Fruit fly (Drosophila melanogaster) whole organism: ENCODE results near the gene COX6AL2.
A peak's percentile ranks its signal among the peaks of the same experiment; 100 is the strongest.

Experiments used
- CG8478 ChIP-seq: fragments of >200 bp; optimal IDR thresholded peaks from 2 replicates; lab custom pipeline; 2018; ENCODE audit warnings: inconsistent platforms
- Dll ChIP-seq: fragments of >200 bp; optimal IDR thresholded peaks from 2 replicates; lab custom pipeline; 2017
- EcR ChIP-seq, 2 experiments: fragments of >200 bp; optimal IDR thresholded peaks; 2 replicates each; lab custom pipeline; 2017; ENCODE audit warnings: missing biosample characterization in 2 of 2, missing genetic modification characterization in 2 of 2, missing genetic modification reagents in 2 of 2
- pan ChIP-seq: fragments of >200 bp; optimal IDR thresholded peaks from 2 replicates; lab custom pipeline; 2017
- psq ChIP-seq: fragments of >200 bp; optimal IDR thresholded peaks from 2 replicates; lab custom pipeline; 2017
- usp ChIP-seq: fragments of >200 bp; optimal IDR thresholded peaks from 2 replicates; lab custom pipeline; 2017; ENCODE audit warnings: missing biosample characterization, missing genetic modification characterization, mixed read lengths

The COX6AL2 gene

dm6 chr3L:18881613-18882012, 32.3 kb downstream of the COX6AL2 start:
- TF ChIP-seq EcR (GFP tag; optimal IDR thresholded peaks at IDR 0.05; lab: Kevin White, UChicago) (no peak), usp (GFP tag; lab: Kevin White, UChicago) (no peak), CG8478 (no peak), Dll (no peak), psq (lab: Kevin White, UChicago) (no peak), pan (lab: Kevin White, UChicago) (no peak)

dm6 chr3L:18872440-18872839, 41.5 kb downstream of the COX6AL2 start, which contains the start of the genes Rad9 and Uggt:
Gene Rad9, minus strand, starts transcription at chr3L:18872553.
Gene Uggt, plus strand, starts transcription at chr3L:18872747.
- TF ChIP-seq usp (GFP tag; lab: Kevin White, UChicago) (no peak), CG8478 (no peak)

dm6 chr3L:18870027-18870426, 43.9 kb downstream of the COX6AL2 start, which contains the start of gene Blos3:
Gene Blos3, plus strand, starts transcription at chr3L:18870224.
- TF ChIP-seq psq (lab: Kevin White, UChicago) (no peak), CG8478 (no peak), pan (lab: Kevin White, UChicago) (no peak), EcR (GFP tag; optimal IDR thresholded peaks at IDR 0.05; lab: Kevin White, UChicago) (no peak), Dll (no peak), usp (GFP tag; lab: Kevin White, UChicago) (no peak)

- TF ChIP-seq Dll: no peak
- TF ChIP-seq EcR (GFP tag; optimal IDR thresholded peaks at IDR 0.05; lab: Kevin White, UChicago): no peak
These were observed 44.7 kb downstream of the COX6AL2 start, which contains the start of gene Grx1 for dm6 chr3L:18869035-18869826. Gene Grx1, plus strand, starts transcription at chr3L:18869230.

- TF ChIP-seq EcR (GFP tag; optimal IDR thresholded peaks at IDR 0.05; lab: Kevin White, UChicago) (no peak), CG8478 (no peak), usp (GFP tag; lab: Kevin White, UChicago) (no peak), Dll (no peak), pan (lab: Kevin White, UChicago) (no peak), psq (lab: Kevin White, UChicago) (no peak)
These were observed 46.4 kb downstream of the COX6AL2 start, which contains the start of gene Dysb for dm6 chr3L:18867521-18867920. Gene Dysb, plus strand, starts transcription at chr3L:18867771.

- TF ChIP-seq pan (lab: Kevin White, UChicago) (no peak), usp (GFP tag; lab: Kevin White, UChicago) (no peak), CG8478 (peak; percentile 20), Dll (no peak)
These were observed 48.2 kb downstream of the COX6AL2 start, which contains the start of gene CG14074 for dm6 chr3L:18865447-18866367. Gene CG14074, plus strand, starts transcription at chr3L:18866225.

dm6 chr3L:18863327-18863726, 50.6 kb downstream of the COX6AL2 start, which contains the start of gene CG6865:
Gene CG6865, plus strand, starts transcription at chr3L:18863647.
- TF ChIP-seq pan (lab: Kevin White, UChicago): no peak
- TF ChIP-seq psq (lab: Kevin White, UChicago): no peak

dm6 chr3L:18861893-18862292, 52.1 kb downstream of the COX6AL2 start:
- TF ChIP-seq psq (lab: Kevin White, UChicago) (no peak), EcR (GFP tag; optimal IDR thresholded peaks at IDR 0.05; lab: Kevin White, UChicago) (no peak), usp (GFP tag; lab: Kevin White, UChicago) (no peak), CG8478 (no peak), Dll (no peak), pan (lab: Kevin White, UChicago) (no peak)

dm6 chr3L:18860467-18860866, 53.5 kb downstream of the COX6AL2 start:
- TF ChIP-seq usp (GFP tag; lab: Kevin White, UChicago) (no peak), Dll (no peak), CG8478 (no peak), psq (lab: Kevin White, UChicago) (no peak), pan (lab: Kevin White, UChicago) (no peak), EcR (GFP tag; optimal IDR thresholded peaks at IDR 0.05; lab: Kevin White, UChicago) (no peak)
